Fruit fly (Drosophila melanogaster): Measurements from ENCODE around the gene vas.
A peak's percentile ranks its signal among the peaks of the same experiment; 100 is the strongest.

The vas gene

DNA sequence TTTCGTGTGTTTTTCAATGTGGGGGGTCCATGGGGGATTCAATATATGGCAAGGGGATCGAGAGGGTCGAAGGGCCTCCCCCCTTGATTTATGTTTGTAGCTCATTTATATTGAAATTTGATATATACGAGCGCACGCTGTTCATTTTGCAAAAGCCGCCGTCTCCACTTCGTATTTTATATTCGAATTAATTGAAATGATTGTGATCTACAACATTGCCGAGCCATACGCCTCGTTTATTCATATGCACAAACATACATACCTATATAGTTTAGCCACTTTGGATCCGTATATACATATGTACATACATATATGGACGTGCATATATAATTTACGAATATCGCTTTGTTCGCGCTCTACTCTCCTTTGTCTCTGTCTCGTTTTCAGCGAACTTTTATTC, 44.6 kb downstream of the vas start:
- TF ChIP-seq GATAd (GFP tag; optimal IDR thresholded peaks at IDR 0.05) (no peak), Rel (GFP tag; optimal IDR thresholded peaks at IDR 0.05) (no peak), Rel (tag; optimal IDR thresholded peaks at IDR 0.05) (no peak), usp (GFP tag; optimal IDR thresholded peaks at IDR 0.05) (no peak), HLH106 (tag; optimal IDR thresholded peaks at IDR 0.05) (no peak), CrebA (GFP tag; optimal IDR thresholded peaks at IDR 0.05; ENCODE audit: borderline replicate concordance) (no peak), tai (GFP tag; optimal IDR thresholded peaks at IDR 0.05) (no peak), CG9705 (GFP tag; optimal IDR thresholded peaks at IDR 0.05) (no peak)

- TF ChIP-seq brk (GFP tag; optimal IDR thresholded peaks at IDR 0.05) (no peak), pan (optimal IDR thresholded peaks at IDR 0.05) (no peak), rgr (GFP tag; optimal IDR thresholded peaks at IDR 0.05) (no peak), usp (GFP tag; optimal IDR thresholded peaks at IDR 0.05) (no peak), Hr83 (GFP tag; optimal IDR thresholded peaks at IDR 0.05; ENCODE audit: poor library complexity, severe bottlenecking) (no peak), sv (GFP tag; optimal IDR thresholded peaks at IDR 0.05) (no peak), Dif (GFP tag; optimal IDR thresholded peaks at IDR 0.05; ENCODE audit: partially characterized antibody) (no peak), sage (GFP tag; optimal IDR thresholded peaks at IDR 0.05) (no peak), dl (GFP tag; optimal IDR thresholded peaks at IDR 0.05; ENCODE audit: insufficient read depth in 1 of 2, partially characterized antibody in 2 of 2) (no peak), Dfd (GFP tag; optimal IDR thresholded peaks at IDR 0.05) (no peak), Jra (GFP tag; optimal IDR thresholded peaks at IDR 0.05) (no peak), CrebA (GFP tag; optimal IDR thresholded peaks at IDR 0.05; ENCODE audit: borderline replicate concordance) (no peak), Rel (GFP tag; optimal IDR thresholded peaks at IDR 0.05) (no peak), Rel (tag; optimal IDR thresholded peaks at IDR 0.05) (no peak), CG9705 (GFP tag; optimal IDR thresholded peaks at IDR 0.05) (no peak), ey (GFP tag; optimal IDR thresholded peaks at IDR 0.05) (no peak), Sp1 (GFP tag; optimal IDR thresholded peaks at IDR 0.05) (no peak), woc (GFP tag; optimal IDR thresholded peaks at IDR 0.05) (no peak), N (GFP tag; optimal IDR thresholded peaks at IDR 0.05) (no peak), dsf (GFP tag; optimal IDR thresholded peaks at IDR 0.05; ENCODE audit: borderline replicate concordance) (no peak)
Observed at dm6 chr2L:15107238-15107637, 45.8 kb downstream of the vas start.

DNA sequence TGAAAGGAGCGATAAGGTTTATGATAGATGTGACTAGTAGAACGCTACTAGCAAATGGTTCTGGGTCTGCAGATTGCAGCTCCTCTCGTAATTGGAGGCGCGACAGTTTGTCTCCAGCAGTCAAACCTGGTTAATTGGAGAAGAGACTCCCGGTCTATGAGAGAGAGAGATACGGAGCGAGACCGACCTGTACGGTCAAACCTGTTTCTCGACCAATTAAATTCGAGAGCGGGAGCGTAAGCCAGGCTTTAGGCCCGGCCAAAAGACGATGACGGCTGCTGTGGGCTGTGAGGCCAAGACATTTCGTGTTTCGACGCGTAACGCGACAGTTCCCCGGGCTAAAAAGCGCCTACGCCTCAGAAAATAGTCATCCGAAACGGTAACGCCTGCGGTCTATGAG, 47.7 kb downstream of the vas start, which contains the start of gene CG15269:
Gene CG15269, plus strand, starts transcription at position 261 of the 400 bp plus-strand sequence.
- TF ChIP-seq dl (GFP tag; optimal IDR thresholded peaks at IDR 0.05; ENCODE audit: insufficient read depth in 1 of 2, partially characterized antibody in 2 of 2) (peak in 1 of 2 experiments; percentile 17), h (GFP tag; optimal IDR thresholded peaks at IDR 0.05) (no peak), Hnf4 (GFP tag; optimal IDR thresholded peaks at IDR 0.05) (no peak), brk (GFP tag; optimal IDR thresholded peaks at IDR 0.05) (no peak), Abd-B (GFP tag; optimal IDR thresholded peaks at IDR 0.05) (no peak)

- TF ChIP-seq usp (GFP tag; optimal IDR thresholded peaks at IDR 0.05) (no peak), tai (GFP tag; optimal IDR thresholded peaks at IDR 0.05) (no peak), Myc (optimal IDR thresholded peaks at IDR 0.05) (no peak), CG32264 (GFP tag; optimal IDR thresholded peaks at IDR 0.05) (no peak), Vsx2 (GFP tag; optimal IDR thresholded peaks at IDR 0.05; ENCODE audit: partially characterized antibody) (peak; percentile 45), Rel (GFP tag; optimal IDR thresholded peaks at IDR 0.05) (no peak), Rel (tag; optimal IDR thresholded peaks at IDR 0.05) (peak; percentile 19), dl (GFP tag; optimal IDR thresholded peaks at IDR 0.05; ENCODE audit: insufficient read depth in 1 of 2, partially characterized antibody in 2 of 2) (no peak)
Observed at dm6 chr2L:15111276-15111675, 49.8 kb downstream of the vas start.

dm6 chr2L:15113234-15113916, 51.9 kb downstream of the vas start, which contains the start of gene stc:
Gene stc, plus strand, starts transcription at chr2L:15113480.
- TF ChIP-seq lola (GFP tag; optimal IDR thresholded peaks at IDR 0.05) = no peak
- peak; percentile 12 for TF ChIP-seq OdsH (GFP tag; optimal IDR thresholded peaks at IDR 0.05)
- no peak for TF ChIP-seq jim (GFP tag; optimal IDR thresholded peaks at IDR 0.05)
- peak; percentile 58 for TF ChIP-seq rgr (GFP tag; optimal IDR thresholded peaks at IDR 0.05)
- peak; percentile 44 for TF ChIP-seq h (GFP tag; optimal IDR thresholded peaks at IDR 0.05)
- TF ChIP-seq Dfd (GFP tag; optimal IDR thresholded peaks at IDR 0.05) = no peak
- TF ChIP-seq brk (GFP tag; optimal IDR thresholded peaks at IDR 0.05) = no peak
- peak; percentile 47 for TF ChIP-seq Hr83 (GFP tag; optimal IDR thresholded peaks at IDR 0.05; ENCODE audit: poor library complexity, severe bottlenecking)
- TF ChIP-seq Mio (GFP tag; optimal IDR thresholded peaks at IDR 0.05) = no peak
- peak; percentile 14 for TF ChIP-seq sage (GFP tag; optimal IDR thresholded peaks at IDR 0.05)
- TF ChIP-seq CG32264 (GFP tag; optimal IDR thresholded peaks at IDR 0.05) = peak; percentile 17
- peak; percentile 36 for TF ChIP-seq br (GFP tag; optimal IDR thresholded peaks at IDR 0.05)
- no peak for TF ChIP-seq N (GFP tag; optimal IDR thresholded peaks at IDR 0.05)
- TF ChIP-seq tai (GFP tag; optimal IDR thresholded peaks at IDR 0.05) = no peak
- no peak for TF ChIP-seq woc (GFP tag; optimal IDR thresholded peaks at IDR 0.05)
- peak; percentile 45 for TF ChIP-seq sv (GFP tag; optimal IDR thresholded peaks at IDR 0.05)
- no peak for TF ChIP-seq Sp1 (GFP tag; optimal IDR thresholded peaks at IDR 0.05)
- TF ChIP-seq dsf (GFP tag; optimal IDR thresholded peaks at IDR 0.05; ENCODE audit: borderline replicate concordance) = no peak
- no peak for TF ChIP-seq dmrt93B (GFP tag; optimal IDR thresholded peaks at IDR 0.05)
- TF ChIP-seq usp (GFP tag; optimal IDR thresholded peaks at IDR 0.05) = no peak
- TF ChIP-seq Dif (GFP tag; optimal IDR thresholded peaks at IDR 0.05; ENCODE audit: partially characterized antibody) = no peak
- TF ChIP-seq Vsx2 (GFP tag; optimal IDR thresholded peaks at IDR 0.05; ENCODE audit: partially characterized antibody) = no peak
- peak; percentile 41 for TF ChIP-seq Myc (optimal IDR thresholded peaks at IDR 0.05)
- peak; percentile 14 for TF ChIP-seq CrebA (GFP tag; optimal IDR thresholded peaks at IDR 0.05; ENCODE audit: borderline replicate concordance)
- peak in 1 of 2 experiments; percentile 39 for TF ChIP-seq foxo (GFP tag; optimal IDR thresholded peaks at IDR 0.05)
- TF ChIP-seq ey (GFP tag; optimal IDR thresholded peaks at IDR 0.05) = peak; percentile 28
- no peak for TF ChIP-seq CG9705 (GFP tag; optimal IDR thresholded peaks at IDR 0.05)
- no peak for TF ChIP-seq Rel (GFP tag; optimal IDR thresholded peaks at IDR 0.05)
- no peak for TF ChIP-seq Rel (tag; optimal IDR thresholded peaks at IDR 0.05)
- TF ChIP-seq Abd-B (GFP tag; optimal IDR thresholded peaks at IDR 0.05) = no peak
- no peak for TF ChIP-seq GATAd (GFP tag; optimal IDR thresholded peaks at IDR 0.05)
